Worm (Caenorhabditis elegans) whole organism, L4/young adult: ENCODE data around the gene snx-1.

Source experiments
- W03F9.2 ChIP-seq: fragments of 150-350 bp; optimal IDR thresholded peaks from 2 replicates; lab custom pipeline; 2014; ENCODE audit warnings: missing biosample characterization, missing genetic modification characterization
- him-1 ChIP-seq: sonication (generic microtip); optimal IDR thresholded peaks from 2 replicates; lab custom pipeline; 2016; ENCODE audit warnings: missing genotype, missing genetic modification reagents, missing genetic modification characterization, missing compliant biosample characterization

ce11 chrX:1089676-1090075 is 39.1 kb upstream of the snx-1 start:
- no peak for TF ChIP-seq him-1 (tag; lab: Kevin White, UChicago)
- no peak for TF ChIP-seq W03F9.2 (tag; lab: Kevin White, UChicago)
